Worm (Caenorhabditis elegans) whole organism, L1 larva: Measurements from ENCODE around the gene tsn-1.

Experiments used
- ces-1 ChIP-seq: fragments of 150-350 bp; optimal IDR thresholded peaks from 2 replicates; lab custom pipeline; 2014; ENCODE audit warnings: missing biosample characterization, missing genetic modification reagents, missing genetic modification characterization
- fkh-10 ChIP-seq: sonication (generic microtip); optimal IDR thresholded peaks from 2 replicates; lab custom pipeline; 2017; ENCODE audit warnings: missing biosample characterization, missing genetic modification reagents, missing genetic modification characterization
- mef-2 ChIP-seq: fragments of 150-350 bp; optimal IDR thresholded peaks from 2 replicates; lab custom pipeline; 2014; ENCODE audit warnings: missing biosample characterization, missing genetic modification characterization
- pqm-1 ChIP-seq: sonication (generic microtip); optimal IDR thresholded peaks from 3 replicates; lab custom pipeline; 2017; ENCODE audit warnings: missing biosample characterization, missing genetic modification characterization
- unc-62 ChIP-seq: fragments of 150-350 bp; optimal IDR thresholded peaks from 2 replicates; lab custom pipeline; 2014; ENCODE audit warnings: missing biosample characterization, missing genetic modification reagents, missing genetic modification characterization

- TF ChIP-seq unc-62 (GFP tag; lab: Kevin White, UChicago) (no peak), mef-2 (tag; lab: Kevin White, UChicago) (no peak), fkh-10 (GFP tag; lab: Kevin White, UChicago) (no peak), pqm-1 (tag; lab: Kevin White, UChicago) (no peak), ces-1 (GFP tag; lab: Kevin White, UChicago) (no peak)
Observed at ce11 chrII:4758462-4758861, 51.8 kb downstream of the tsn-1 start, which contains the start of gene F26G1.3.
